Fruit fly (Drosophila melanogaster): ENCODE results near the gene CG31266.
A peak's percentile ranks its signal among the peaks of the same experiment; 100 is the strongest.

The CG31266 gene

dm6 chr3R:17149080-17149746 is 16.8 kb downstream of the CG31266 start, which contains the start of the genes m-cup and Det (continued):
- TF ChIP-seq NC2β (GFP tag; optimal IDR thresholded peaks at IDR 0.05) (no peak), scrt (GFP tag; optimal IDR thresholded peaks at IDR 0.05) (no peak), CG11504 (tag; optimal IDR thresholded peaks at IDR 0.05) (no peak), Hmr (GFP tag; optimal IDR thresholded peaks at IDR 0.05) (peak; percentile 23)

DNA sequence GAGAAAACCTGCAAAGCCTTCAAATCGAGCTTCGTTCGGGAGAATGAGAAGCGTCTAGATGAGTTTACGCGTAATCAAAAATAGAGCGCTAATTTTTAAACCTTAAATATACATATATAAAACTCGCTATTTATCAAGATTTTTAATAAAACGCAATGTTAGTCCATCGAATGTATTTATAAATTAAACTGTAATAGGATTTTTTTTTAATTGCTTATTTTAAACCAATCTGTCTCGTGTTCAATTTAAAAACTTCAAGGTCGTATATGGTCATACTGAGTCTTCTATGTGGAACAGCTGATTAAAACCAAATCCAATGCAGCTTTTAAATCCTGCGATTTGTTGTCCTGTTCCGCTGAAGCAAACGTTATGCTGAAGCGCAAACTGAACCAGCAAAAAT is 17.8 kb downstream of the CG31266 start, which contains the start of gene Smug:
TSS of gene Smug (plus strand) at position 301 of the 400 bp plus-strand sequence.
- TF ChIP-seq crp (GFP tag; optimal IDR thresholded peaks at IDR 0.05) (peak in 1 of 2 experiments; percentile 59), nerfin-1 (tag; optimal IDR thresholded peaks at IDR 0.05) (peak; percentile 23), caup (GFP tag; optimal IDR thresholded peaks at IDR 0.05; ENCODE audit: severe bottlenecking) (no peak), E2f2 (GFP tag; IDR thresholded peaks at IDR 0.05) (peak; percentile 16; the same call in 1 of the 2 replicates), CG13894 (tag; optimal IDR thresholded peaks at IDR 0.05) (no peak), CG14667 (GFP tag; IDR thresholded peaks at IDR 0.05) (no peak)

- no peak for TF ChIP-seq Myb (GFP tag; optimal IDR thresholded peaks at IDR 0.05)
- TF ChIP-seq Sin3A (optimal IDR thresholded peaks at IDR 0.05), result peak; percentile 35
- TF ChIP-seq bowl (GFP tag; IDR thresholded peaks at IDR 0.05), result no peak
- TF ChIP-seq NK7.1 (GFP tag; optimal IDR thresholded peaks at IDR 0.05), result peak; percentile 24
- TF ChIP-seq insv (GFP tag; optimal IDR thresholded peaks at IDR 0.05), result no peak
- TF ChIP-seq Fer1 (GFP tag; optimal IDR thresholded peaks at IDR 0.05), result no peak
- TF ChIP-seq CG16813 (GFP tag; IDR thresholded peaks at IDR 0.05; ENCODE audit: partially characterized antibody), result peak; percentile 45; the same call in 1 of the 3 replicates
- peak; percentile 76 for TF ChIP-seq HmgZ (tag; optimal IDR thresholded peaks at IDR 0.05)
- no peak for TF ChIP-seq nerfin-1 (tag; optimal IDR thresholded peaks at IDR 0.05)
- no peak for TF ChIP-seq CG31388 (GFP tag; optimal IDR thresholded peaks at IDR 0.05)
- no peak for TF ChIP-seq HLHmδ (GFP tag; optimal IDR thresholded peaks at IDR 0.05)
- TF ChIP-seq CG9609 (GFP tag; optimal IDR thresholded peaks at IDR 0.05), result no peak
- TF ChIP-seq fd96Cb (tag; optimal IDR thresholded peaks at IDR 0.05), result no peak
- TF ChIP-seq C15 (GFP tag; IDR thresholded peaks at IDR 0.05), result 0 out of 3 replicates have a peak, but pooled peaks have one; percentile 21
- TF ChIP-seq stwl (tag; optimal IDR thresholded peaks at IDR 0.05), result peak; percentile 80
- no peak for TF ChIP-seq wor (GFP tag; IDR thresholded peaks at IDR 0.05)
- no peak for TF ChIP-seq Jarid2 (GFP tag; optimal IDR thresholded peaks at IDR 0.05)
- no peak for TF ChIP-seq CG11398 (GFP tag; optimal IDR thresholded peaks at IDR 0.05)
- no peak for TF ChIP-seq sima (GFP tag; optimal IDR thresholded peaks at IDR 0.05)
- TF ChIP-seq CG12299 (tag; optimal IDR thresholded peaks at IDR 0.05), result no peak
- TF ChIP-seq tx (GFP tag; optimal IDR thresholded peaks at IDR 0.05), result no peak
- peak; percentile 26; the same call in 1 of the 2 replicates for TF ChIP-seq H2.0 (GFP tag; IDR thresholded peaks at IDR 0.05)
- TF ChIP-seq p53 (GFP tag; optimal IDR thresholded peaks at IDR 0.05), result no peak
- no peak for TF ChIP-seq Abd-B (GFP tag; optimal IDR thresholded peaks at IDR 0.05)
- TF ChIP-seq bsh (GFP tag; optimal IDR thresholded peaks at IDR 0.05), result no peak
- TF ChIP-seq gcm (GFP tag; optimal IDR thresholded peaks at IDR 0.05), result no peak
- no peak for TF ChIP-seq Hr39 (optimal IDR thresholded peaks at IDR 0.05)
- TF ChIP-seq CG9817 (tag; optimal IDR thresholded peaks at IDR 0.05), result peak; percentile 45
- no peak for TF ChIP-seq gt (GFP tag; IDR thresholded peaks at IDR 0.05)
- TF ChIP-seq cg (GFP tag; optimal IDR thresholded peaks at IDR 0.05), result no peak
- TF ChIP-seq CG8478 (optimal IDR thresholded peaks at IDR 0.05), result no peak
- no peak for TF ChIP-seq fd64A (GFP tag; optimal IDR thresholded peaks at IDR 0.05)
- TF ChIP-seq CG16815 (GFP tag; optimal IDR thresholded peaks at IDR 0.05), result peak; percentile 8
- TF ChIP-seq slp2 (GFP tag; optimal IDR thresholded peaks at IDR 0.05), result no peak
- no peak for TF ChIP-seq CG33557 (GFP tag; optimal IDR thresholded peaks at IDR 0.05)
- peak; percentile 47 for TF ChIP-seq mam (GFP tag; optimal IDR thresholded peaks at IDR 0.05)
Measured at dm6 chr3R:17151376-17152026, 19.0 kb downstream of the CG31266 start, which contains the start of gene CG5292. Gene CG5292, plus strand, starts transcription at chr3R:17151861.
